Fruit fly (Drosophila melanogaster): ENCODE results near the gene Mal-B1.

dm6 chr2L:11874232-11874765, 27.3 kb downstream of the Mal-B1 start:
- TF ChIP-seq usp (GFP tag; optimal IDR thresholded peaks at IDR 0.05) (no peak), psq (optimal IDR thresholded peaks at IDR 0.05) (no peak), EcR (GFP tag; optimal IDR thresholded peaks at IDR 0.05) (no peak), pan (optimal IDR thresholded peaks at IDR 0.05) (no peak), Dll (optimal IDR thresholded peaks at IDR 0.05) (no peak), CG8478 (optimal IDR thresholded peaks at IDR 0.05) (no peak)

Measured in whole organism.